Worm (Caenorhabditis elegans) whole organism, L4/young adult: ENCODE results near the gene C39D10.7.

Source experiments
- W03F9.2 ChIP-seq: fragments of 150-350 bp; optimal IDR thresholded peaks from 2 replicates; lab custom pipeline; 2014; ENCODE audit warnings: missing biosample characterization, missing genetic modification characterization
- dao-5 ChIP-seq: sonication (generic microtip); optimal IDR thresholded peaks from 2 replicates; lab custom pipeline; 2016; ENCODE audit warnings: missing genotype, missing genetic modification characterization, moderate library complexity, missing compliant biosample characterization
- him-1 ChIP-seq: sonication (generic microtip); optimal IDR thresholded peaks from 2 replicates; lab custom pipeline; 2016; ENCODE audit warnings: missing genotype, missing genetic modification reagents, missing genetic modification characterization, missing compliant biosample characterization

- TF ChIP-seq him-1 (tag; lab: Kevin White, UChicago) (no peak), dao-5 (no peak), W03F9.2 (tag; lab: Kevin White, UChicago) (no peak)
Observed at ce11 chrX:7953695-7954094, 40.0 kb upstream of the C39D10.7 start.
